Worm (Caenorhabditis elegans) whole organism, young adult: ENCODE results near the gene nsph-4.2.

Experiments
- B0035.1 ChIP-seq: sonication (generic microtip); optimal IDR thresholded peaks from 2 replicates; lab custom pipeline; 2016; ENCODE audit warnings: missing genetic modification characterization, mild to moderate bottlenecking, missing compliant biosample characterization, missing genotype, missing genetic modification reagents
- B0261.1 ChIP-seq: sonication (generic microtip); optimal IDR thresholded peaks from 2 replicates; lab custom pipeline; 2016; ENCODE audit warnings: mild to moderate bottlenecking, missing genetic modification characterization, moderate library complexity, missing compliant biosample characterization
- B0336.3 ChIP-seq: fragments of 200-800 bp; sonication (Bioruptor generic); IDR thresholded peaks from 2 replicates; pipeline ENCODE4 v1.3.6; 2022; ENCODE audit warnings: missing genetic modification characterization, missing compliant biosample characterization
- C06A6.2 ChIP-seq: fragments of 200-800 bp; sonication (Bioruptor generic); conservative IDR thresholded peaks from 2 replicates; pipeline ENCODE4 v1.3.6; 2022; ENCODE audit warnings: missing genetic modification characterization, missing compliant biosample characterization
- F10E7.11 ChIP-seq: sonication (generic microtip); optimal IDR thresholded peaks from 2 replicates; lab custom pipeline; 2017; ENCODE audit warnings: mild to moderate bottlenecking, missing genetic modification characterization, moderate library complexity, missing compliant biosample characterization
- F22D6.2 ChIP-seq: sonication (generic microtip); optimal IDR thresholded peaks from 2 replicates; lab custom pipeline; 2016; ENCODE audit warnings: mild to moderate bottlenecking, missing genetic modification characterization, missing compliant biosample characterization
- F23B12.7 ChIP-seq: sonication (generic microtip); optimal IDR thresholded peaks from 2 replicates; lab custom pipeline; 2017; ENCODE audit warnings: missing genetic modification characterization, mild to moderate bottlenecking, missing compliant biosample characterization, antibody characterized with exemption, moderate library complexity; ENCODE audit not compliant: insufficient read depth
- F37B4.10 ChIP-seq: fragments of 200-800 bp; sonication (Bioruptor generic); IDR thresholded peaks from 2 replicates; pipeline ENCODE4 v1.3.6; 2022; ENCODE audit warnings: missing genetic modification characterization, missing compliant biosample characterization
- K12H6.12 ChIP-seq: fragments of 200-800 bp; sonication (Bioruptor generic); optimal IDR thresholded peaks from 2 replicates; lab custom pipeline; 2018; ENCODE audit warnings: mild to moderate bottlenecking, missing genetic modification characterization, missing compliant biosample characterization
- T07F8.4 ChIP-seq: sonication (generic microtip); optimal IDR thresholded peaks from 2 replicates; lab custom pipeline; 2016; ENCODE audit warnings: mild to moderate bottlenecking, missing genetic modification characterization, moderate library complexity, missing compliant biosample characterization
- T26A5.8 ChIP-seq: sonication (generic microtip); optimal IDR thresholded peaks from 2 replicates; lab custom pipeline; 2016; ENCODE audit warnings: missing genetic modification characterization, missing compliant biosample characterization
- Y53G8AR.9 ChIP-seq: fragments of 200-800 bp; sonication (Bioruptor generic); conservative IDR thresholded peaks from 2 replicates; pipeline ENCODE4 v1.3.6; 2022; ENCODE audit warnings: missing genetic modification reagents, missing genetic modification characterization, missing compliant biosample characterization
- Y67H2A.10 ChIP-seq: fragments of 200-800 bp; sonication (Bioruptor generic); conservative IDR thresholded peaks from 2 replicates; pipeline ENCODE4 v1.3.6; 2022; ENCODE audit warnings: missing genetic modification reagents, missing genetic modification characterization, missing compliant biosample characterization
- Y95B8A.8 ChIP-seq: fragments of 200-800 bp; sonication (Bioruptor generic); IDR thresholded peaks from 2 replicates; pipeline ENCODE4 v1.3.6; 2022; ENCODE audit warnings: missing genetic modification reagents, missing genetic modification characterization, missing compliant biosample characterization
- ama-1 ChIP-seq, 3 experiments: fragments of 150-350 bp in 1 of 3; sonication (generic microtip) in 2 of 3; optimal IDR thresholded peaks; 2 replicates each; lab custom pipeline; 2014 to 2018; ENCODE audit warnings: missing biosample characterization in 2 of 3, missing genetic modification characterization in 2 of 3, missing genetic modification reagents in 2 of 3
- atf-7 ChIP-seq: sonication (generic microtip); optimal IDR thresholded peaks from 2 replicates; lab custom pipeline; 2017; ENCODE audit warnings: mild to moderate bottlenecking, missing genetic modification characterization, missing compliant biosample characterization
- athp-1 ChIP-seq: sonication (generic microtip); optimal IDR thresholded peaks from 2 replicates; lab custom pipeline; 2017; ENCODE audit warnings: mild to moderate bottlenecking, missing genetic modification characterization, missing compliant biosample characterization
- attf-3 ChIP-seq: fragments of 200-800 bp; sonication (Bioruptor generic); conservative IDR thresholded peaks from 2 replicates; pipeline ENCODE4 v1.3.6; 2022; ENCODE audit warnings: missing genetic modification reagents, missing genetic modification characterization, missing compliant biosample characterization
- bed-1 ChIP-seq: fragments of 200-800 bp; sonication (Bioruptor generic); IDR thresholded peaks from 2 replicates; pipeline ENCODE4 v1.3.6; 2022; ENCODE audit warnings: missing genetic modification reagents, missing genetic modification characterization, missing compliant biosample characterization
- ceh-27 ChIP-seq: fragments of 200-800 bp; sonication (Bioruptor generic); optimal IDR thresholded peaks from 2 replicates; lab custom pipeline; 2018; ENCODE audit warnings: mild to moderate bottlenecking, missing genetic modification characterization, moderate library complexity, missing compliant biosample characterization
- ceh-40 ChIP-seq: fragments of 200-800 bp; sonication (Bioruptor generic); IDR thresholded peaks from 2 replicates; pipeline ENCODE4 v1.3.6; 2022; ENCODE audit warnings: missing genetic modification characterization, missing compliant biosample characterization
- ceh-79 ChIP-seq: sonication (generic microtip); optimal IDR thresholded peaks from 2 replicates; lab custom pipeline; 2017; ENCODE audit warnings: mild to moderate bottlenecking, missing genetic modification characterization, missing compliant biosample characterization
- ceh-91 ChIP-seq: fragments of 200-800 bp; sonication (Bioruptor generic); IDR thresholded peaks from 2 replicates; pipeline ENCODE4 v1.3.6; 2022; ENCODE audit warnings: missing genetic modification reagents, missing genetic modification characterization, missing compliant biosample characterization
- egl-44 ChIP-seq: fragments of 200-800 bp; sonication (Bioruptor generic); IDR thresholded peaks from 2 replicates; pipeline ENCODE4 v1.3.6; 2022; ENCODE audit warnings: missing genetic modification reagents, missing genetic modification characterization, missing compliant biosample characterization
- ekl-4 ChIP-seq: fragments of 200-800 bp; sonication (Bioruptor generic); IDR thresholded peaks from 2 replicates; pipeline ENCODE4 v1.3.6; 2022; ENCODE audit warnings: missing genetic modification reagents, missing genetic modification characterization, missing compliant biosample characterization
- ets-4 ChIP-seq: fragments of 200-800 bp; sonication (Bioruptor generic); optimal IDR thresholded peaks from 2 replicates; lab custom pipeline; 2018; ENCODE audit warnings: mild to moderate bottlenecking, missing genetic modification characterization, missing compliant biosample characterization
- fkh-3 ChIP-seq: sonication (generic microtip); optimal IDR thresholded peaks from 2 replicates; lab custom pipeline; 2016; ENCODE audit warnings: mild to moderate bottlenecking, missing genetic modification characterization, missing compliant biosample characterization
- gei-17 ChIP-seq: fragments of 200-800 bp; sonication (Bioruptor generic); optimal IDR thresholded peaks from 2 replicates; lab custom pipeline; 2018; ENCODE audit warnings: mild to moderate bottlenecking, missing genetic modification characterization, missing compliant biosample characterization
- let-607 ChIP-seq, 2 experiments: fragments of 200-800 bp in 1 of 2; sonication (Bioruptor generic) in 1 of 2; sonication (generic microtip) in 1 of 2; optimal IDR thresholded peaks; 2 replicates each; lab custom pipeline; 2016 to 2018; ENCODE audit warnings: mild to moderate bottlenecking in 2 of 2, missing compliant biosample characterization in 2 of 2, missing genetic modification characterization in 2 of 2, moderate library complexity in 2 of 2, missing genotype in 1 of 2
- lin-40 ChIP-seq: sonication (generic microtip); optimal IDR thresholded peaks from 2 replicates; lab custom pipeline; 2016; ENCODE audit warnings: missing genetic modification characterization, mild to moderate bottlenecking, missing compliant biosample characterization, missing genotype, missing genetic modification reagents
- lsy-27 ChIP-seq: sonication (generic microtip); optimal IDR thresholded peaks from 2 replicates; lab custom pipeline; 2017; ENCODE audit warnings: missing genetic modification characterization, mild to moderate bottlenecking, missing compliant biosample characterization, antibody characterized with exemption, missing genotype, borderline replicate concordance; ENCODE audit not compliant: insufficient read depth
- madf-8 ChIP-seq: fragments of 200-800 bp; sonication (Bioruptor generic); conservative IDR thresholded peaks from 2 replicates; pipeline ENCODE4 v1.3.6; 2022; ENCODE audit warnings: missing genetic modification reagents, missing genetic modification characterization, missing compliant biosample characterization
- mcd-1 ChIP-seq: fragments of 200-800 bp; sonication (Bioruptor generic); IDR thresholded peaks from 2 replicates; pipeline ENCODE4 v1.3.6; 2022; ENCODE audit warnings: missing genetic modification reagents, missing genetic modification characterization, missing compliant biosample characterization
- mel-28 ChIP-seq: sonication (generic microtip); optimal IDR thresholded peaks from 2 replicates; lab custom pipeline; 2016; ENCODE audit warnings: borderline replicate concordance, mild to moderate bottlenecking, missing genetic modification characterization, missing compliant biosample characterization
- mes-4 ChIP-seq: sonication (generic microtip); optimal IDR thresholded peaks from 2 replicates; lab custom pipeline; 2016; ENCODE audit warnings: missing genotype, missing genetic modification characterization, missing compliant biosample characterization
- nhr-179 ChIP-seq: sonication (generic microtip); optimal IDR thresholded peaks from 2 replicates; lab custom pipeline; 2016; ENCODE audit warnings: mild to moderate bottlenecking, missing genetic modification characterization, missing compliant biosample characterization
- rcor-1 ChIP-seq: fragments of 200-800 bp; sonication (Bioruptor generic); IDR thresholded peaks from 2 replicates; pipeline ENCODE4 v1.3.6; 2022; ENCODE audit warnings: missing genetic modification reagents, missing genetic modification characterization, missing compliant biosample characterization
- rpc-1 ChIP-seq, 2 experiments: fragments of 150-350 bp in 1 of 2; sonication (generic microtip) in 1 of 2; optimal IDR thresholded peaks; 2 replicates each; lab custom pipeline; 2014 to 2018; ENCODE audit warnings: missing biosample characterization in 1 of 2, missing genetic modification characterization in 1 of 2, missing genetic modification reagents in 1 of 2, missing genotype in 1 of 2
- sea-2 ChIP-seq: fragments of 200-800 bp; sonication (Bioruptor generic); IDR thresholded peaks from 2 replicates; pipeline ENCODE4 v1.3.6; 2022; ENCODE audit warnings: missing genetic modification characterization, missing compliant biosample characterization
- snpc-1.3 ChIP-seq: sonication (generic microtip); optimal IDR thresholded peaks from 2 replicates; lab custom pipeline; 2017; ENCODE audit warnings: missing genetic modification characterization, mild to moderate bottlenecking, missing compliant biosample characterization, antibody characterized with exemption, moderate library complexity, missing genotype, missing genetic modification reagents; ENCODE audit not compliant: insufficient read depth
- snpc-4 ChIP-seq, 5 experiments: fragments of 150-350 bp in 1 of 5; sonication (generic microtip) in 4 of 5; optimal IDR thresholded peaks; 2 replicates each; lab custom pipeline; 2014 to 2018; ENCODE audit warnings: missing genetic modification characterization in 5 of 5, missing biosample characterization in 3 of 5, antibody characterized with exemption in 2 of 5, mild to moderate bottlenecking in 2 of 5, missing compliant biosample characterization in 2 of 5, missing genotype in 2 of 5, moderate library complexity in 2 of 5, missing genetic modification reagents in 1 of 5
- sptf-2 ChIP-seq: fragments of 200-800 bp; sonication (Bioruptor generic); optimal IDR thresholded peaks from 2 replicates; lab custom pipeline; 2018; ENCODE audit warnings: mild to moderate bottlenecking, missing genetic modification characterization, missing compliant biosample characterization
- unc-130 ChIP-seq: sonication (generic microtip); optimal IDR thresholded peaks from 2 replicates; lab custom pipeline; 2016; ENCODE audit warnings: missing genetic modification reagents, missing genetic modification characterization, missing compliant biosample characterization
- ztf-18 ChIP-seq: sonication (generic microtip); optimal IDR thresholded peaks from 2 replicates; lab custom pipeline; 2016; ENCODE audit warnings: missing genotype, mild to moderate bottlenecking, missing genetic modification characterization, missing compliant biosample characterization
- ztf-28 ChIP-seq: fragments of 200-800 bp; sonication (Bioruptor generic); IDR thresholded peaks from 2 replicates; pipeline ENCODE4 v1.3.6; 2022; ENCODE audit warnings: missing genetic modification reagents, missing genetic modification characterization, missing compliant biosample characterization
- ztf-3 ChIP-seq: fragments of 200-800 bp; sonication (Bioruptor generic); optimal IDR thresholded peaks from 2 replicates; lab custom pipeline; 2018; ENCODE audit warnings: mild to moderate bottlenecking, missing genetic modification characterization, missing compliant biosample characterization
- ztf-6 ChIP-seq: fragments of 200-800 bp; sonication (Bioruptor generic); IDR thresholded peaks from 2 replicates; pipeline ENCODE4 v1.3.6; 2022; ENCODE audit warnings: missing genetic modification reagents, missing genetic modification characterization, missing compliant biosample characterization

The nsph-4.2 gene

DNA sequence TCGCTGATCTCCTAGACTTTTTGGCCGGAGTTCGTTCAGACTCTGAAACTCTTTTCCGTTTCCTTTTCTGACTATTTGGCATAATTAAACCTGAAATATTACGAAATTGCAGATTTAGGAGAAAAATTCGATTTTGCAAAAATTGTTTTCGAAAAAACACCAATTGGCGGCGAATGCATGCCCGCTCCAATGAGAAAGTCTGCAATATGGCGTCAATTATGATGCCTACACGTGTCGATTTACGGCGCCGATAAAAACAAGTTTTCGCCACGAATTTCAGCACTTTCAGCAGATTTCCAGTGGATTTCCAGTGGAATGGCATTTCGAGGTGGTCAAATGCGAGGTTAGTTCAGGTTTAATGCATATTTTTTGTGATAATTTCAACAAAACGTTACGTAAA is 9.2 kb upstream of the nsph-4.2 start, which contains the start of the genes Y59E9AL.36 and nbet-1 (continued):
- TF ChIP-seq rcor-1 (GFP tag; lab: Robert Waterston, UW) (peak; percentile 62), F23B12.7 (tag; lab: Kevin White, UChicago) (peak; percentile 72), B0336.3 (GFP tag; lab: Robert Waterston, UW) (peak; percentile 65), unc-130 (GFP tag; lab: Kevin White, UChicago) (no peak), snpc-1.3 (tag; lab: Kevin White, UChicago) (peak; percentile 61), ztf-3 (GFP tag; lab: Kevin White, UChicago) (no peak), F10E7.11 (tag; lab: Kevin White, UChicago) (no peak), Y67H2A.10 (GFP tag; lab: Robert Waterston, UW) (no peak), ceh-79 (tag; lab: Kevin White, UChicago) (no peak), F37B4.10 (GFP tag; lab: Robert Waterston, UW) (no peak), lin-40 (tag; lab: Kevin White, UChicago) (peak; percentile 23), sea-2 (GFP tag; lab: Robert Waterston, UW) (no peak), ceh-91 (GFP tag; lab: Robert Waterston, UW) (peak; percentile 59; the same call in 1 of the 2 replicates), ceh-40 (GFP tag; lab: Robert Waterston, UW) (no peak), B0261.1 (tag; lab: Kevin White, UChicago) (no peak), egl-44 (GFP tag; lab: Robert Waterston, UW) (no peak), B0035.1 (tag; lab: Kevin White, UChicago) (no peak), T07F8.4 (tag; lab: Kevin White, UChicago) (no peak), attf-3 (GFP tag; lab: Robert Waterston, UW) (no peak), ztf-6 (no peak), sptf-2 (GFP tag; lab: Kevin White, UChicago) (peak; percentile 34), madf-8 (no peak), ceh-27 (GFP tag; lab: Kevin White, UChicago) (peak; percentile 41), athp-1 (peak; percentile 75), ama-1 (optimal IDR thresholded peaks at IDR 0.05; lab: Kevin White, UChicago) (no peak), ama-1 (GFP tag; optimal IDR thresholded peaks at IDR 0.05; lab: Kevin White, UChicago) (peak in 1 of 2 experiments; percentile 3), bed-1 (GFP tag; lab: Robert Waterston, UW) (no peak), gei-17 (GFP tag; lab: Kevin White, UChicago) (no peak), F22D6.2 (tag; lab: Kevin White, UChicago) (no peak), K12H6.12 (tag; lab: Kevin White, UChicago) (peak; percentile 36), Y95B8A.8 (GFP tag; lab: Robert Waterston, UW) (no peak), atf-7 (tag; lab: Kevin White, UChicago) (no peak), snpc-4 (GFP tag; optimal IDR thresholded peaks at IDR 0.05; lab: Kevin White, UChicago) (peak; percentile 75), snpc-4 (tag; optimal IDR thresholded peaks at IDR 0.05; lab: Kevin White, UChicago) (peak in 3 of 4 experiments; percentile 90 to 92 (median 92)), ztf-18 (tag; lab: Kevin White, UChicago) (peak; percentile 64), Y53G8AR.9 (GFP tag; lab: Robert Waterston, UW) (no peak), ets-4 (GFP tag; lab: Kevin White, UChicago) (no peak), mel-28 (tag; lab: Kevin White, UChicago) (no peak), rpc-1 (optimal IDR thresholded peaks at IDR 0.05; lab: Kevin White, UChicago) (no peak), rpc-1 (tag; optimal IDR thresholded peaks at IDR 0.05; lab: Kevin White, UChicago) (no peak), T26A5.8 (tag; lab: Kevin White, UChicago) (no peak), mcd-1 (GFP tag; lab: Robert Waterston, UW) (peak; percentile 94), nhr-179 (tag; lab: Kevin White, UChicago) (no peak), ztf-28 (GFP tag; lab: Robert Waterston, UW) (no peak), lsy-27 (no peak), C06A6.2 (GFP tag; lab: Robert Waterston, UW) (no peak), ekl-4 (GFP tag; lab: Robert Waterston, UW) (peak; percentile 59), let-607 (tag; optimal IDR thresholded peaks at IDR 0.05; lab: Kevin White, UChicago) (peak; percentile 95 to 97), mes-4 (tag; lab: Kevin White, UChicago) (no peak), fkh-3 (tag; lab: Kevin White, UChicago) (no peak)
